Fruit fly (Drosophila melanogaster): Measurements from ENCODE around the gene CG34155.

Gene CG34155

dm6 chr3R:30599404-30599980, 39.5 kb upstream of the CG34155 start (continued):
- TF ChIP-seq amos (GFP tag; IDR thresholded peaks at IDR 0.05; ENCODE audit: partially characterized antibody), result peak; percentile 29; the same call in 1 of the 2 replicates
- no peak for TF ChIP-seq ranshi (GFP tag; IDR thresholded peaks at IDR 0.05)
- TF ChIP-seq CG2678 (tag; optimal IDR thresholded peaks at IDR 0.05), result no peak
- TF ChIP-seq CG2120 (GFP tag; optimal IDR thresholded peaks at IDR 0.05), result no peak
- TF ChIP-seq CG3847 (GFP tag; IDR thresholded peaks at IDR 0.05), result no peak
- TF ChIP-seq dimm (GFP tag; IDR thresholded peaks at IDR 0.05), result no peak
- no peak for TF ChIP-seq Dll (GFP tag; IDR thresholded peaks at IDR 0.05; ENCODE audit: partially characterized antibody)
- no peak for TF ChIP-seq phol (tag; optimal IDR thresholded peaks at IDR 0.05)
- no peak for TF ChIP-seq kah (GFP tag; optimal IDR thresholded peaks at IDR 0.05)
- TF ChIP-seq CG17802 (tag; optimal IDR thresholded peaks at IDR 0.05), result no peak
- no peak for TF ChIP-seq CG11723 (GFP tag; optimal IDR thresholded peaks at IDR 0.05)
- no peak for TF ChIP-seq CG6175 (GFP tag; IDR thresholded peaks at IDR 0.05)
- no peak for TF ChIP-seq Max (GFP tag; optimal IDR thresholded peaks at IDR 0.05)
- TF ChIP-seq Deaf1 (tag; optimal IDR thresholded peaks at IDR 0.05), result peak; percentile 33
- TF ChIP-seq stwl (tag; optimal IDR thresholded peaks at IDR 0.05), result no peak
- TF ChIP-seq CG15269 (tag; optimal IDR thresholded peaks at IDR 0.05), result no peak
- no peak for TF ChIP-seq ase (GFP tag; IDR thresholded peaks at IDR 0.05)
- no peak for TF ChIP-seq ATbp (GFP tag; optimal IDR thresholded peaks at IDR 0.05)
- TF ChIP-seq CG17612 (GFP tag; IDR thresholded peaks at IDR 0.05), result no peak
- no peak for TF ChIP-seq CG11696 (GFP tag; IDR thresholded peaks at IDR 0.05)
- no peak for TF ChIP-seq CG10321 (GFP tag; IDR thresholded peaks at IDR 0.05)
- no peak for TF ChIP-seq CHES-1-like (GFP tag; optimal IDR thresholded peaks at IDR 0.05)
- TF ChIP-seq kni (GFP tag; optimal IDR thresholded peaks at IDR 0.05), result no peak
- no peak for TF ChIP-seq h (optimal IDR thresholded peaks at IDR 0.05)
- no peak for TF ChIP-seq chn (GFP tag; optimal IDR thresholded peaks at IDR 0.05)
- 0 out of 3 replicates have a peak, but pooled peaks have one; percentile 11 for TF ChIP-seq CG34224 (GFP tag; IDR thresholded peaks at IDR 0.05; ENCODE audit: partially characterized antibody)
- TF ChIP-seq bab2 (GFP tag; optimal IDR thresholded peaks at IDR 0.05), result no peak
- TF ChIP-seq Xbp1 (GFP tag; optimal IDR thresholded peaks at IDR 0.05), result no peak
- TF ChIP-seq CG17829 (tag; optimal IDR thresholded peaks at IDR 0.05), result no peak
- peak; percentile 81 for TF ChIP-seq CG4360 (GFP tag; IDR thresholded peaks at IDR 0.05)
- TF ChIP-seq sug (tag; optimal IDR thresholded peaks at IDR 0.05), result peak; percentile 97
- TF ChIP-seq ac (GFP tag; optimal IDR thresholded peaks at IDR 0.05), result no peak
- TF ChIP-seq CG8765 (GFP tag; IDR thresholded peaks at IDR 0.05), result no peak
- no peak for TF ChIP-seq aop (GFP tag; IDR thresholded peaks at IDR 0.05)
- no peak for TF ChIP-seq cas (GFP tag; IDR thresholded peaks at IDR 0.05)
- no peak for TF ChIP-seq Six4 (GFP tag; optimal IDR thresholded peaks at IDR 0.05)
- TF ChIP-seq tna (GFP tag; IDR thresholded peaks at IDR 0.05; ENCODE audit: partially characterized antibody), result no peak
- no peak for TF ChIP-seq CG13287 (GFP tag; IDR thresholded peaks at IDR 0.05; ENCODE audit: partially characterized antibody)
- TF ChIP-seq klu (GFP tag; IDR thresholded peaks at IDR 0.05), result no peak
- no peak for TF ChIP-seq CG12071 (GFP tag; optimal IDR thresholded peaks at IDR 0.05)

- no peak for TF ChIP-seq kni (GFP tag; optimal IDR thresholded peaks at IDR 0.05)
- TF ChIP-seq Drgx (GFP tag; IDR thresholded peaks at IDR 0.05), result no peak
- no peak for TF ChIP-seq CG10366 (GFP tag; IDR thresholded peaks at IDR 0.05)
- no peak for TF ChIP-seq abd-A (tag; optimal IDR thresholded peaks at IDR 0.05)
- TF ChIP-seq nerfin-2 (GFP tag; IDR thresholded peaks at IDR 0.05; ENCODE audit: partially characterized antibody), result no peak
- TF ChIP-seq Hand (GFP tag; optimal IDR thresholded peaks at IDR 0.05), result no peak
- no peak for TF ChIP-seq Tbp (GFP tag; optimal IDR thresholded peaks at IDR 0.05)
- TF ChIP-seq yki (optimal IDR thresholded peaks at IDR 0.05), result no peak
- TF ChIP-seq pum (GFP tag; optimal IDR thresholded peaks at IDR 0.05), result no peak
- no peak for TF ChIP-seq az2 (GFP tag; optimal IDR thresholded peaks at IDR 0.05)
- TF ChIP-seq Sry-δ (GFP tag; optimal IDR thresholded peaks at IDR 0.05), result no peak
- TF ChIP-seq CG34376 (GFP tag; optimal IDR thresholded peaks at IDR 0.05), result no peak
- TF ChIP-seq gcm (GFP tag; optimal IDR thresholded peaks at IDR 0.05), result no peak
- TF ChIP-seq Hr78 (GFP tag; optimal IDR thresholded peaks at IDR 0.05), result no peak
- no peak for TF ChIP-seq C15 (GFP tag; IDR thresholded peaks at IDR 0.05)
Observed at dm6 chr3R:30596704-30597103, 36.7 kb upstream of the CG34155 start, which contains the start of gene CG31019. Gene CG31019 (plus strand): TSS chr3R:30597004.

Measured in whole organism, embryonic.